Worm (Caenorhabditis elegans) whole organism, early embryonic: ENCODE data around the gene srv-3.

ENCODE experiments used
- B0310.2 ChIP-seq: sonication (generic microtip); optimal IDR thresholded peaks from 2 replicates; lab custom pipeline; 2016; ENCODE audit warnings: mild to moderate bottlenecking, missing genetic modification characterization, missing compliant biosample characterization
- F13C5.2 ChIP-seq: sonication (generic microtip); optimal IDR thresholded peaks from 2 replicates; lab custom pipeline; 2017; ENCODE audit warnings: mild to moderate bottlenecking, missing genetic modification characterization, inconsistent platforms, missing compliant biosample characterization
- aly-1 ChIP-seq: sonication (generic microtip); optimal IDR thresholded peaks from 2 replicates; lab custom pipeline; 2016; ENCODE audit warnings: missing genetic modification characterization, missing compliant biosample characterization
- ama-1 ChIP-seq: fragments of 150-350 bp; optimal IDR thresholded peaks from 2 replicates; lab custom pipeline; 2014
- ceh-13 ChIP-seq: fragments of 200-800 bp; sonication (Bioruptor generic); optimal IDR thresholded peaks from 2 replicates; lab custom pipeline; 2018; ENCODE audit warnings: mild to moderate bottlenecking, missing genetic modification characterization, missing compliant biosample characterization
- ceh-36 ChIP-seq: sonication (generic microtip); optimal IDR thresholded peaks from 2 replicates; lab custom pipeline; 2016; ENCODE audit warnings: missing genetic modification characterization, inconsistent platforms, missing compliant biosample characterization
- ets-7 ChIP-seq: sonication (generic microtip); optimal IDR thresholded peaks from 2 replicates; lab custom pipeline; 2016; ENCODE audit warnings: missing genotype, missing genetic modification characterization, missing compliant biosample characterization
- flt-1 ChIP-seq: fragments of 200-800 bp; sonication (Bioruptor generic); IDR thresholded peaks from 2 replicates; pipeline ENCODE4 v1.3.6; 2022; ENCODE audit warnings: missing genetic modification characterization, missing compliant biosample characterization
- hmbx-1 ChIP-seq: sonication (generic microtip); optimal IDR thresholded peaks from 2 replicates; lab custom pipeline; 2016; ENCODE audit warnings: mild to moderate bottlenecking, missing genetic modification characterization, missing compliant biosample characterization
- hmg-4 ChIP-seq: fragments of 200-800 bp; sonication (Bioruptor generic); optimal IDR thresholded peaks from 2 replicates; lab custom pipeline; 2018; ENCODE audit warnings: mild to moderate bottlenecking, missing genetic modification characterization, missing compliant biosample characterization
- hnd-1 ChIP-seq: sonication (generic microtip); optimal IDR thresholded peaks from 2 replicates; lab custom pipeline; 2016; ENCODE audit warnings: missing genetic modification characterization, missing compliant biosample characterization
- pes-1 ChIP-seq: fragments of 200-800 bp; sonication (Bioruptor generic); IDR thresholded peaks from 2 replicates; pipeline ENCODE4 v1.3.6; 2022; ENCODE audit warnings: missing genetic modification reagents, missing genetic modification characterization, missing compliant biosample characterization
- scrt-1 ChIP-seq: fragments of 200-800 bp; sonication (Bioruptor generic); IDR thresholded peaks from 2 replicates; pipeline ENCODE4 v1.3.6; 2022; ENCODE audit warnings: missing genetic modification characterization, missing compliant biosample characterization
- sea-1 ChIP-seq: fragments of 200-800 bp; sonication (Bioruptor generic); conservative IDR thresholded peaks from 2 replicates; pipeline ENCODE4 v1.3.6; 2022; ENCODE audit warnings: missing genetic modification characterization, missing compliant biosample characterization
- tbx-11 ChIP-seq: fragments of 200-800 bp; sonication (Bioruptor generic); IDR thresholded peaks from 2 replicates; pipeline ENCODE4 v1.3.6; 2022; ENCODE audit warnings: missing genetic modification characterization, missing compliant biosample characterization
- tbx-37 ChIP-seq: fragments of 200-800 bp; sonication (Bioruptor generic); conservative IDR thresholded peaks from 2 replicates; pipeline ENCODE4 v1.3.6; 2022; ENCODE audit warnings: missing genetic modification reagents, missing genetic modification characterization, missing compliant biosample characterization
- tra-4 ChIP-seq: sonication (generic microtip); optimal IDR thresholded peaks from 2 replicates; lab custom pipeline; 2017; ENCODE audit warnings: missing genetic modification characterization, missing compliant biosample characterization

srv-3 gene

DNA sequence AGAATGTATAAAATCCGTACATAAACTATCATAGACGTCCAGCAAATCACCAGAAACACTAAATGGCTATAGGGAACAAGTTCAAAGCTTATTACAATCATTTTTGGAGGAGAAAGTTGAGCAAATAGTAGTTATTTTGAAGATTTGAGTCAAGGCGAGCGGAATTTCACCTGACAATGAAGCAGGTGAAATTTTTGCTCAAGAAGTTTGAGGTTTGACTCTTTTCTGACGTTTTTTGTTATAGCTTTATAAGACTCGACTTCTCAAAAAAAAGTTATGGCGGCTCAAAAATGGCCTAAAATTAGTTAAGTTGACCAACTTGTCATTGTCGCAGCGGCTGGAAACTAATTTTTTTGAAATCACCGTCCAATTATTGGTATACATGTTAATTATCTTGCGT is at the start of gene srv-3:
Gene srv-3 (minus strand): TSS at position 101 of the 400 bp plus-strand sequence.
- TF ChIP-seq ama-1 (lab: Kevin White, UChicago) (no peak), pes-1 (GFP tag; lab: Robert Waterston, UW) (no peak), sea-1 (GFP tag; lab: Robert Waterston, UW) (no peak)

DNA sequence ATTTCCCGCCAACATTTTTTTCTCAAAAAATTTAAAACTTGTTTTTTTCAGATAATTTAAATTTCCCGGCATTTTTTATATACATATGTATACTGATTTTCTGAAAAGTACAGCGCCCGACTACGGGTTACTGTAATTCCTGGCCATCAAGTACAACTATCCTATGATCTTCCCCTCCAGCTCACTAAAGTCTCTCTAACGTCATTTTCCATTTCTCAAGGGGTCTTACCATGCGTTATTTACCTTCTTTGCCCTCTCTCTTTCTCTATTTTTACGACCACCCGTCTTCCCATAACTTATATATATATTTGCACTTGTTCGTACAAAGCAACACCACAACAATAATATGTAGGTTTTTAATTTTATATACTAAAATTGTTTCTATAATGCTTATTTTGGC is 47.5 kb upstream of the srv-3 start, which contains the start of gene W04E12.9:
Gene W04E12.9 (plus strand): TSS at position 301 of the 400 bp plus-strand sequence.
- TF ChIP-seq ama-1 (lab: Kevin White, UChicago) = no peak
- TF ChIP-seq aly-1 (tag; lab: Kevin White, UChicago) = no peak

ce11 chrV:19755260-19755659 is 46.5 kb upstream of the srv-3 start, which contains the start of gene clec-50:
Gene clec-50 (minus strand): TSS chrV:19755368.
- TF ChIP-seq ama-1 (lab: Kevin White, UChicago) (no peak), ets-7 (tag; lab: Kevin White, UChicago) (no peak), pes-1 (GFP tag; lab: Robert Waterston, UW) (no peak), B0310.2 (no peak), flt-1 (no peak), aly-1 (tag; lab: Kevin White, UChicago) (no peak), tbx-37 (no peak), scrt-1 (GFP tag; lab: Robert Waterston, UW) (no peak), hnd-1 (tag; lab: Kevin White, UChicago) (no peak), sea-1 (GFP tag; lab: Robert Waterston, UW) (no peak), ceh-13 (GFP tag; lab: Kevin White, UChicago) (no peak), F13C5.2 (tag; lab: Kevin White, UChicago) (no peak), tbx-11 (no peak), hmg-4 (GFP tag; lab: Kevin White, UChicago) (no peak)

- TF ChIP-seq tbx-37 (no peak), hnd-1 (tag; lab: Kevin White, UChicago) (no peak), aly-1 (tag; lab: Kevin White, UChicago) (no peak), tra-4 (tag; lab: Kevin White, UChicago) (no peak), flt-1 (no peak), hmg-4 (GFP tag; lab: Kevin White, UChicago) (no peak), scrt-1 (GFP tag; lab: Robert Waterston, UW) (no peak), ceh-13 (GFP tag; lab: Kevin White, UChicago) (no peak), B0310.2 (no peak), F13C5.2 (tag; lab: Kevin White, UChicago) (no peak), tbx-11 (no peak), pes-1 (GFP tag; lab: Robert Waterston, UW) (no peak), sea-1 (GFP tag; lab: Robert Waterston, UW) (no peak), ceh-36 (tag; lab: Kevin White, UChicago) (no peak), ets-7 (tag; lab: Kevin White, UChicago) (no peak)
Observed at ce11 chrV:19754331-19754730, 45.6 kb upstream of the srv-3 start.

DNA sequence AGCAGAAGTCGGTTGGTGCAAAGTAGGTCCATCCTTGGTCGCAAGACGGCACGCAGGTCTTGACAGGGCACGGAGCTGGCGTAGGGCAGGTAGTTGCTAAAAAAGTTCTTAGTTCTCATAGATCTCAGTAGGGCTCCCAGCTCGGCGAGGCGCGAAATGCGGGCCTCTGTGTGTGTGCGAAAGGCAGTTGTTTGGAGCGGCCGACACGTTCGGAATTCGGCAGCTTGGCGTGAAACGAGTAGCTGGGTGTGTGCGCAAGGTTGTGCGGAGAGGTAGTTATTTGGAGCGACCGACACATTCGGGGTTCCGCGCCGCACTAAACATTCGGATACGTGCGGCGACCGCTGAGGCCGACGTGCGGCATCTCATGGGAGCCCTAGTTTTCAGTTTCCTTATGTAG is 44.1 kb upstream of the srv-3 start:
- no peak for TF ChIP-seq hnd-1 (tag; lab: Kevin White, UChicago)
- no peak for TF ChIP-seq ama-1 (lab: Kevin White, UChicago)
- no peak for TF ChIP-seq B0310.2
- no peak for TF ChIP-seq tra-4 (tag; lab: Kevin White, UChicago)
- no peak for TF ChIP-seq sea-1 (GFP tag; lab: Robert Waterston, UW)

- TF ChIP-seq ets-7 (tag; lab: Kevin White, UChicago) (no peak), aly-1 (tag; lab: Kevin White, UChicago) (no peak), B0310.2 (no peak), hmg-4 (GFP tag; lab: Kevin White, UChicago) (no peak), flt-1 (no peak), hnd-1 (tag; lab: Kevin White, UChicago) (no peak), hmbx-1 (tag; lab: Kevin White, UChicago) (no peak), pes-1 (GFP tag; lab: Robert Waterston, UW) (no peak), F13C5.2 (tag; lab: Kevin White, UChicago) (no peak), tbx-37 (no peak), ama-1 (lab: Kevin White, UChicago) (no peak), ceh-36 (tag; lab: Kevin White, UChicago) (no peak), tra-4 (tag; lab: Kevin White, UChicago) (no peak), scrt-1 (GFP tag; lab: Robert Waterston, UW) (no peak), ceh-13 (GFP tag; lab: Kevin White, UChicago) (no peak), sea-1 (GFP tag; lab: Robert Waterston, UW) (no peak), tbx-11 (no peak)
Observed at ce11 chrV:19751124-19751523, 42.4 kb upstream of the srv-3 start, which contains the start of gene clec-49. Gene clec-49 (minus strand): TSS chrV:19751226.

ce11 chrV:19747144-19747543 is 38.4 kb upstream of the srv-3 start:
- TF ChIP-seq hnd-1 (tag; lab: Kevin White, UChicago) = no peak
- peak; percentile 81 for TF ChIP-seq ceh-36 (tag; lab: Kevin White, UChicago)

DNA sequence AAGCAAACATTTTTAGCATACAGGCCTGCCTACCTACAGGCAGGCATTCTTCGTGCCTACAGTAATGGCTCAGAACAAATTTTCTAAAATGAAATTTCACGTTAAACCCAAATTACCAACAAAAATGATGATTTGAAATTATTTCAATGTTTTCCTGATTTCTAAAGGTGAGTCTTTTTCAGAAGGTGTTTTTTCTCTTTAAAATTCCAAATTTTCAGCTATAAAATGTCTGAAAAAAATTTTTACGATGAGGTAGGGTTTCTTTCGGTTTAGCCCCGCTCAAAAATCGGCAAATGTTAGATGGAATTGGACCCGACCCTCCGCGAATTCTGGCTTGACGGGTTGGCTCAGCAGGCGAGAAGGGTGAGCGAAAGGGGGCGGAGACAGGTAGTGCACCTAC is 37.1 kb upstream of the srv-3 start, which contains the start of gene W04E12.5:
Gene W04E12.5 (plus strand): TSS at position 301 of the 400 bp plus-strand sequence.
- TF ChIP-seq ceh-13 (GFP tag; lab: Kevin White, UChicago) (no peak), B0310.2 (no peak), hmbx-1 (tag; lab: Kevin White, UChicago) (no peak), sea-1 (GFP tag; lab: Robert Waterston, UW) (no peak), tra-4 (tag; lab: Kevin White, UChicago) (no peak), pes-1 (GFP tag; lab: Robert Waterston, UW) (no peak), aly-1 (tag; lab: Kevin White, UChicago) (no peak), ets-7 (tag; lab: Kevin White, UChicago) (no peak), scrt-1 (GFP tag; lab: Robert Waterston, UW) (no peak), tbx-37 (no peak), ceh-36 (tag; lab: Kevin White, UChicago) (no peak), tbx-11 (no peak), ama-1 (lab: Kevin White, UChicago) (no peak), flt-1 (no peak)
